Fruit fly (Drosophila melanogaster) whole organism: ENCODE results near the gene heix.

Source experiments
- CG8478 ChIP-seq: fragments of >200 bp; optimal IDR thresholded peaks from 2 replicates; lab custom pipeline; 2018; ENCODE audit warnings: inconsistent platforms
- Dll ChIP-seq: fragments of >200 bp; optimal IDR thresholded peaks from 2 replicates; lab custom pipeline; 2017
- EcR ChIP-seq, 2 experiments: fragments of >200 bp; optimal IDR thresholded peaks; 2 replicates each; lab custom pipeline; 2017; ENCODE audit warnings: missing biosample characterization in 2 of 2, missing genetic modification characterization in 2 of 2, missing genetic modification reagents in 2 of 2
- pan ChIP-seq: fragments of >200 bp; optimal IDR thresholded peaks from 2 replicates; lab custom pipeline; 2017
- psq ChIP-seq: fragments of >200 bp; optimal IDR thresholded peaks from 2 replicates; lab custom pipeline; 2017
- usp ChIP-seq: fragments of >200 bp; optimal IDR thresholded peaks from 2 replicates; lab custom pipeline; 2017; ENCODE audit warnings: missing biosample characterization, missing genetic modification characterization, mixed read lengths

DNA sequence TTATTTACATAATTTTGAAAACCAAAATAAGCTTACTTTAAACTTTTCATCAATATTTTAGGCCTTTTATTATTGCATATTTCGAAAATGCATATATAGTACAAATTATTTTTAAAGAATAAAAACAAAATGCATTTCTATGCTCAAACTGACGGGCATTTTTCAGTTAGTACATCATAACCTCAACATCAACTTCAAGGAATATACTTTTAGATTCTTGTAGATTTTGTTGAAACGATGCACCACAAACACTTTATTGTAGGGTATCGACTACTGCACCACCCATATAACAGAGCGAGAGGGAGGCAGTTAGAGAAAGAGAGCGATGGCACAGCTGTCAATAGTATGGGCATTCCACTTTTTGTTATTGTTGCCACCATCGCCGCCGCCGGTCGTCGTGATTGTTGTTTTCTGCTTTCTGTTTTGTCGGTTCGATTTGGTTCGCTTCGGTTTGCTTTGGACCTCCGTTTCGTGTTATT is 19.8 kb downstream of the heix start:
- TF ChIP-seq pan, result no peak
- TF ChIP-seq CG8478 (lab: Kevin White, UChicago), result no peak
- no peak for TF ChIP-seq Dll (lab: Kevin White, UChicago)
- no peak for TF ChIP-seq psq (lab: Kevin White, UChicago)
- no peak for TF ChIP-seq EcR (GFP tag; optimal IDR thresholded peaks at IDR 0.05; lab: Kevin White, UChicago)
- no peak for TF ChIP-seq usp (GFP tag; lab: Kevin White, UChicago)
